Worm (Caenorhabditis elegans) whole organism, late embryonic: ENCODE data around the gene glb-28.
A peak's percentile ranks its signal among the peaks of the same experiment; 100 is the strongest.

Source experiments
- C38D4.7 ChIP-seq: fragments of 200-800 bp; sonication (Bioruptor generic); optimal IDR thresholded peaks from 2 replicates; lab custom pipeline; 2018; ENCODE audit warnings: mild to moderate bottlenecking, missing genetic modification characterization, moderate library complexity, missing compliant biosample characterization
- F13H6.1 ChIP-seq: sonication (generic microtip); optimal IDR thresholded peaks from 2 replicates; lab custom pipeline; 2016; ENCODE audit warnings: missing genetic modification characterization, missing compliant biosample characterization
- K02D7.2 ChIP-seq: sonication (generic microtip); optimal IDR thresholded peaks from 2 replicates; lab custom pipeline; 2017; ENCODE audit warnings: mild to moderate bottlenecking, missing genetic modification characterization, missing compliant biosample characterization
- T23F11.4 ChIP-seq: fragments of 200-800 bp; sonication (Bioruptor generic); optimal IDR thresholded peaks from 2 replicates; lab custom pipeline; 2018; ENCODE audit warnings: mild to moderate bottlenecking, missing genetic modification characterization, missing compliant biosample characterization
- Y22D7AL.16 ChIP-seq: sonication (generic microtip); optimal IDR thresholded peaks from 2 replicates; lab custom pipeline; 2016; ENCODE audit warnings: missing genetic modification characterization, missing compliant biosample characterization
- ceh-19 ChIP-seq: fragments of 200-800 bp; sonication (Bioruptor generic); optimal IDR thresholded peaks from 2 replicates; lab custom pipeline; 2018; ENCODE audit warnings: mild to moderate bottlenecking, missing genetic modification characterization, missing compliant biosample characterization
- ceh-24 ChIP-seq: sonication (generic microtip); optimal IDR thresholded peaks from 2 replicates; lab custom pipeline; 2016; ENCODE audit warnings: mild to moderate bottlenecking, missing genetic modification characterization, missing compliant biosample characterization
- ceh-30 ChIP-seq: fragments of 150-350 bp; optimal IDR thresholded peaks from 2 replicates; lab custom pipeline; 2014; ENCODE audit warnings: missing biosample characterization, missing genetic modification characterization
- ceh-31 ChIP-seq: sonication (generic microtip); optimal IDR thresholded peaks from 2 replicates; lab custom pipeline; 2016; ENCODE audit warnings: missing genetic modification characterization, missing compliant biosample characterization
- ceh-34 ChIP-seq: sonication (generic microtip); optimal IDR thresholded peaks from 2 replicates; lab custom pipeline; 2016; ENCODE audit warnings: mild to moderate bottlenecking, missing genetic modification characterization, missing compliant biosample characterization
- ceh-45 ChIP-seq: fragments of 200-800 bp; sonication (Bioruptor generic); IDR thresholded peaks from 2 replicates; pipeline ENCODE4 v1.3.6; 2022; ENCODE audit warnings: missing genetic modification reagents, missing genetic modification characterization, missing compliant biosample characterization
- ceh-48 ChIP-seq: sonication (generic microtip); optimal IDR thresholded peaks from 2 replicates; lab custom pipeline; 2016; ENCODE audit warnings: missing genetic modification characterization, inconsistent platforms, missing compliant biosample characterization
- ceh-6 ChIP-seq: fragments of 200-800 bp; sonication (Bioruptor generic); optimal IDR thresholded peaks from 2 replicates; lab custom pipeline; 2018; ENCODE audit warnings: mild to moderate bottlenecking, missing genetic modification characterization, missing compliant biosample characterization
- dmd-4 ChIP-seq: sonication (generic microtip); optimal IDR thresholded peaks from 2 replicates; lab custom pipeline; 2016; ENCODE audit warnings: borderline replicate concordance, missing genetic modification characterization, missing compliant biosample characterization
- elt-2 ChIP-seq: sonication (generic microtip); optimal IDR thresholded peaks from 2 replicates; lab custom pipeline; 2016; ENCODE audit warnings: missing genetic modification reagents, missing genetic modification characterization, missing compliant biosample characterization
- ets-4 ChIP-seq: sonication (generic microtip); optimal IDR thresholded peaks from 2 replicates; lab custom pipeline; 2016; ENCODE audit warnings: missing genetic modification characterization, missing compliant biosample characterization
- eyg-1 ChIP-seq: sonication (generic microtip); optimal IDR thresholded peaks from 2 replicates; lab custom pipeline; 2016; ENCODE audit warnings: missing genotype, missing genetic modification characterization, missing compliant biosample characterization
- fkh-6 ChIP-seq: sonication (generic microtip); optimal IDR thresholded peaks from 2 replicates; lab custom pipeline; 2016; ENCODE audit warnings: missing genetic modification characterization, missing compliant biosample characterization
- gmeb-2 ChIP-seq: sonication (generic microtip); optimal IDR thresholded peaks from 2 replicates; lab custom pipeline; 2016; ENCODE audit warnings: missing genetic modification characterization, inconsistent platforms, missing compliant biosample characterization
- hlh-30 ChIP-seq: sonication (generic microtip); optimal IDR thresholded peaks from 2 replicates; lab custom pipeline; 2017; ENCODE audit warnings: antibody characterized with exemption, missing genetic modification characterization, missing compliant biosample characterization; ENCODE audit not compliant: insufficient read depth
- hlh-6 ChIP-seq: sonication (generic microtip); optimal IDR thresholded peaks from 2 replicates; lab custom pipeline; 2016; ENCODE audit warnings: missing genotype, missing genetic modification characterization, missing compliant biosample characterization
- hlh-8 ChIP-seq: sonication (generic microtip); optimal IDR thresholded peaks from 2 replicates; lab custom pipeline; 2016; ENCODE audit warnings: missing genotype, missing genetic modification characterization, missing compliant biosample characterization
- lin-11 ChIP-seq: fragments of 200-800 bp; sonication (Bioruptor generic); optimal IDR thresholded peaks from 2 replicates; lab custom pipeline; 2018; ENCODE audit warnings: mild to moderate bottlenecking, missing genetic modification characterization, missing compliant biosample characterization
- madf-2 ChIP-seq: sonication (generic microtip); optimal IDR thresholded peaks from 2 replicates; lab custom pipeline; 2017; ENCODE audit warnings: missing genetic modification characterization, missing compliant biosample characterization
- nfya-1 ChIP-seq: sonication (generic microtip); optimal IDR thresholded peaks from 2 replicates; lab custom pipeline; 2017; ENCODE audit warnings: missing genetic modification characterization, mild to moderate bottlenecking, missing compliant biosample characterization, antibody characterized with exemption, moderate library complexity
- nhr-11 ChIP-seq: fragments of 150-350 bp; optimal IDR thresholded peaks from 2 replicates; lab custom pipeline; 2014; ENCODE audit warnings: missing biosample characterization, missing genetic modification characterization
- nhr-232 ChIP-seq: sonication (generic microtip); optimal IDR thresholded peaks from 2 replicates; lab custom pipeline; 2016; ENCODE audit warnings: missing genetic modification characterization, missing compliant biosample characterization
- npax-4 ChIP-seq: sonication (generic microtip); optimal IDR thresholded peaks from 2 replicates; lab custom pipeline; 2016; ENCODE audit warnings: missing genetic modification characterization, missing compliant biosample characterization
- odd-2 ChIP-seq: sonication (generic microtip); optimal IDR thresholded peaks from 2 replicates; lab custom pipeline; 2017; ENCODE audit warnings: antibody characterized with exemption, mild to moderate bottlenecking, missing genetic modification characterization, missing compliant biosample characterization
- pag-3 ChIP-seq: sonication (generic microtip); optimal IDR thresholded peaks from 2 replicates; lab custom pipeline; 2016; ENCODE audit warnings: missing compliant biosample characterization, missing genetic modification characterization, borderline replicate concordance
- pax-1 ChIP-seq: fragments of 150-350 bp; optimal IDR thresholded peaks from 2 replicates; lab custom pipeline; 2014; ENCODE audit warnings: missing biosample characterization, missing genetic modification characterization
- pha-2 ChIP-seq: sonication (generic microtip); optimal IDR thresholded peaks from 2 replicates; lab custom pipeline; 2017; ENCODE audit warnings: mild to moderate bottlenecking, missing genetic modification characterization, missing compliant biosample characterization
- pqm-1 ChIP-seq: sonication (generic microtip); optimal IDR thresholded peaks from 2 replicates; lab custom pipeline; 2016; ENCODE audit warnings: missing genetic modification characterization, missing compliant biosample characterization
- pros-1 ChIP-seq: fragments of 150-350 bp; optimal IDR thresholded peaks from 2 replicates; lab custom pipeline; 2014; ENCODE audit warnings: missing biosample characterization, missing genetic modification reagents, missing genetic modification characterization
- ref-2 ChIP-seq: sonication (generic microtip); optimal IDR thresholded peaks from 2 replicates; lab custom pipeline; 2016; ENCODE audit warnings: missing genetic modification characterization, missing compliant biosample characterization
- rnt-1 ChIP-seq: sonication (generic microtip); optimal IDR thresholded peaks from 2 replicates; lab custom pipeline; 2016; ENCODE audit warnings: missing genetic modification characterization, missing compliant biosample characterization
- sox-4 ChIP-seq: sonication (generic microtip); optimal IDR thresholded peaks from 2 replicates; lab custom pipeline; 2017; ENCODE audit warnings: mild to moderate bottlenecking, missing genetic modification characterization, inconsistent platforms, missing compliant biosample characterization
- tbx-7 ChIP-seq: sonication (generic microtip); optimal IDR thresholded peaks from 2 replicates; lab custom pipeline; 2016; ENCODE audit warnings: missing genotype, missing genetic modification characterization, missing compliant biosample characterization
- ttx-3 ChIP-seq: sonication (generic microtip); optimal IDR thresholded peaks from 2 replicates; lab custom pipeline; 2016; ENCODE audit warnings: missing genetic modification reagents, missing genetic modification characterization, missing compliant biosample characterization
- unc-3 ChIP-seq, 2 experiments: fragments of 200-800 bp in 1 of 2; sonication (Bioruptor generic) in 1 of 2; sonication (generic microtip) in 1 of 2; conservative IDR thresholded peaks in 1 of 2; optimal IDR thresholded peaks in 1 of 2; 2 replicates each; pipeline versions ENCODE4 v1.3.6 to Lab custom; 2016 to 2022; ENCODE audit warnings: missing compliant biosample characterization in 2 of 2, missing genetic modification characterization in 2 of 2, missing genetic modification reagents in 1 of 2
- unc-55 ChIP-seq: sonication (generic microtip); optimal IDR thresholded peaks from 2 replicates; lab custom pipeline; 2017; ENCODE audit warnings: missing biosample characterization, missing genetic modification reagents, missing genetic modification characterization
- unc-86 ChIP-seq: sonication (generic microtip); optimal IDR thresholded peaks from 2 replicates; lab custom pipeline; 2016; ENCODE audit warnings: missing genetic modification characterization, missing compliant biosample characterization
- zip-5 ChIP-seq: sonication (generic microtip); optimal IDR thresholded peaks from 2 replicates; lab custom pipeline; 2016; ENCODE audit warnings: missing genetic modification characterization, missing compliant biosample characterization
- ztf-16 ChIP-seq: sonication (generic microtip); optimal IDR thresholded peaks from 2 replicates; lab custom pipeline; 2017; ENCODE audit warnings: missing genetic modification characterization, missing compliant biosample characterization

The glb-28 gene

ce11 chrX:15321217-15321616, 4.2 kb upstream of the glb-28 start:
- TF ChIP-seq ceh-30 (tag; lab: Kevin White, UChicago) (no peak), pax-1 (tag; lab: Kevin White, UChicago) (no peak), npax-4 (tag; lab: Kevin White, UChicago) (no peak), ceh-31 (tag; lab: Kevin White, UChicago) (no peak), nhr-11 (tag; lab: Kevin White, UChicago) (no peak)

ce11 chrX:15312681-15313080, 4.4 kb downstream of the glb-28 start:
- TF ChIP-seq ceh-24 (tag; lab: Kevin White, UChicago) = no peak
- no peak for TF ChIP-seq elt-2 (tag; lab: Kevin White, UChicago)
- TF ChIP-seq C38D4.7 = no peak
- TF ChIP-seq hlh-8 (tag; lab: Kevin White, UChicago) = no peak

ce11 chrX:15312073-15312472, 5.0 kb downstream of the glb-28 start:
- TF ChIP-seq ceh-6 (no peak), dmd-4 (no peak), unc-3 (GFP tag; conservative IDR thresholded peaks at IDR 0.05; lab: Robert Waterston, UW) (no peak), unc-3 (tag; optimal IDR thresholded peaks at IDR 0.05; lab: Kevin White, UChicago) (no peak), gmeb-2 (tag; lab: Kevin White, UChicago) (no peak), tbx-7 (no peak), ceh-45 (GFP tag; lab: Robert Waterston, UW) (no peak), ceh-30 (tag; lab: Kevin White, UChicago) (no peak), pha-2 (tag; lab: Kevin White, UChicago) (no peak), odd-2 (no peak), pros-1 (tag; lab: Kevin White, UChicago) (no peak), sox-4 (tag; lab: Kevin White, UChicago) (no peak)

- no peak for TF ChIP-seq nhr-11 (tag; lab: Kevin White, UChicago)
- no peak for TF ChIP-seq lin-11 (tag; lab: Kevin White, UChicago)
- no peak for TF ChIP-seq ceh-45 (GFP tag; lab: Robert Waterston, UW)
Observed at ce11 chrX:15310986-15311385, 6.1 kb downstream of the glb-28 start.

ce11 chrX:15310330-15310776, 6.7 kb downstream of the glb-28 start:
- no peak for TF ChIP-seq K02D7.2 (tag; lab: Kevin White, UChicago)
- no peak for TF ChIP-seq unc-55
- TF ChIP-seq nfya-1 (tag; lab: Kevin White, UChicago) = no peak
- no peak for TF ChIP-seq eyg-1 (tag; lab: Kevin White, UChicago)
- peak; percentile 70 for TF ChIP-seq ref-2 (tag; lab: Kevin White, UChicago)
- no peak for TF ChIP-seq zip-5
- no peak for TF ChIP-seq F13H6.1 (tag; lab: Kevin White, UChicago)
- no peak for TF ChIP-seq Y22D7AL.16 (tag; lab: Kevin White, UChicago)
- TF ChIP-seq pag-3 (tag; lab: Kevin White, UChicago) = no peak
- TF ChIP-seq hlh-6 (tag; lab: Kevin White, UChicago) = no peak
- peak; percentile 21 for TF ChIP-seq rnt-1
- no peak for TF ChIP-seq sox-4 (tag; lab: Kevin White, UChicago)
- peak; percentile 59 for TF ChIP-seq pros-1 (tag; lab: Kevin White, UChicago)
- no peak for TF ChIP-seq pqm-1 (tag; lab: Kevin White, UChicago)
- TF ChIP-seq ceh-48 (tag; lab: Kevin White, UChicago) = no peak
- no peak for TF ChIP-seq dmd-4
- TF ChIP-seq ztf-16 (tag; lab: Kevin White, UChicago) = no peak
- no peak for TF ChIP-seq ceh-19
- no peak for TF ChIP-seq T23F11.4 (GFP tag; lab: Kevin White, UChicago)
- no peak for TF ChIP-seq tbx-7
- no peak for TF ChIP-seq odd-2
- TF ChIP-seq ttx-3 (tag; lab: Kevin White, UChicago) = no peak
- no peak for TF ChIP-seq unc-86 (tag; lab: Kevin White, UChicago)
- no peak for TF ChIP-seq ceh-34 (tag; lab: Kevin White, UChicago)
- no peak for TF ChIP-seq gmeb-2 (tag; lab: Kevin White, UChicago)
- TF ChIP-seq nhr-232 (tag; lab: Kevin White, UChicago) = no peak
- TF ChIP-seq madf-2 (tag; lab: Kevin White, UChicago) = peak; percentile 12
- no peak for TF ChIP-seq pha-2 (tag; lab: Kevin White, UChicago)
- TF ChIP-seq hlh-30 (tag; lab: Kevin White, UChicago) = no peak
- TF ChIP-seq ets-4 (tag; lab: Kevin White, UChicago) = no peak
- peak; percentile 14 for TF ChIP-seq ceh-31 (tag; lab: Kevin White, UChicago)
- no peak for TF ChIP-seq fkh-6 (tag; lab: Kevin White, UChicago)
